Fruit fly (Drosophila melanogaster) whole organism, embryonic: ENCODE measurements around the gene mldr.

Experiments
- Ada2b ChIP-seq: fragments of 200-800 bp; sonication (Bioruptor generic); IDR thresholded peaks from 2 replicates; pipeline ENCODE4 v1.3.6; 2022; ENCODE audit warnings: missing biosample characterization, missing genetic modification characterization
- Atf-2 ChIP-seq: fragments of 200-800 bp; sonication (Bioruptor generic); optimal IDR thresholded peaks from 2 replicates; lab custom pipeline; 2016; ENCODE audit warnings: missing biosample characterization, missing genetic modification characterization
- C15 ChIP-seq: fragments of 200-800 bp; sonication (Bioruptor generic); IDR thresholded peaks from 3 replicates; pipeline ENCODE4 v1.3.6; 2022; ENCODE audit warnings: missing biosample characterization, missing genetic modification characterization
- CG10147 ChIP-seq: fragments of 200-800 bp; sonication (Bioruptor generic); optimal IDR thresholded peaks from 2 replicates; lab custom pipeline; 2019; ENCODE audit warnings: missing biosample characterization, mild to moderate bottlenecking, missing genetic modification characterization, moderate library complexity
- CG12299 ChIP-seq: fragments of 200-800 bp; sonication (Bioruptor generic); optimal IDR thresholded peaks from 2 replicates; lab custom pipeline; 2018; ENCODE audit warnings: missing biosample characterization, mild to moderate bottlenecking, missing genetic modification characterization
- CG1233 ChIP-seq: fragments of 200-800 bp; sonication (Bioruptor generic); optimal IDR thresholded peaks from 4 replicates; lab custom pipeline; 2018; ENCODE audit warnings: missing biosample characterization, mild to moderate bottlenecking, missing genetic modification characterization
- CG17186 ChIP-seq: fragments of 200-800 bp; sonication (Bioruptor generic); optimal IDR thresholded peaks from 3 replicates; lab custom pipeline; 2017; ENCODE audit warnings: missing biosample characterization, missing genetic modification reagents, missing genetic modification characterization
- CG18764 ChIP-seq: fragments of 200-800 bp; sonication (Bioruptor generic); optimal IDR thresholded peaks from 3 replicates; lab custom pipeline; 2016; ENCODE audit warnings: missing biosample characterization, missing genetic modification characterization
- CG2202 ChIP-seq: fragments of 200-800 bp; sonication (Bioruptor generic); optimal IDR thresholded peaks from 2 replicates; lab custom pipeline; 2018; ENCODE audit warnings: missing biosample characterization, mild to moderate bottlenecking, missing genetic modification characterization
- CG32772 ChIP-seq: fragments of 200-800 bp; sonication (Bioruptor generic); IDR thresholded peaks from 2 replicates; pipeline ENCODE4 v1.3.6; 2022; ENCODE audit warnings: missing biosample characterization, missing genetic modification characterization
- CG3407 ChIP-seq: fragments of 200-800 bp; sonication (Bioruptor generic); optimal IDR thresholded peaks from 2 replicates; lab custom pipeline; 2018; ENCODE audit warnings: missing biosample characterization, mild to moderate bottlenecking, missing genetic modification characterization
- CG34224 ChIP-seq: fragments of 200-800 bp; sonication (Bioruptor generic); IDR thresholded peaks from 3 replicates; pipeline ENCODE4 v1.3.6; 2022; ENCODE audit warnings: missing biosample characterization, missing genetic modification characterization; ENCODE audit not compliant: partially characterized antibody
- CG4617 ChIP-seq: fragments of 200-800 bp; sonication (Bioruptor generic); optimal IDR thresholded peaks from 3 replicates; lab custom pipeline; 2016; ENCODE audit warnings: missing biosample characterization, missing genetic modification characterization, borderline replicate concordance
- CG4707 ChIP-seq: fragments of 200-800 bp; sonication (Bioruptor generic); optimal IDR thresholded peaks from 2 replicates; lab custom pipeline; 2018; ENCODE audit warnings: missing biosample characterization, mild to moderate bottlenecking, missing genetic modification characterization, moderate library complexity
- CG6791 ChIP-seq: fragments of 200-800 bp; sonication (Bioruptor generic); IDR thresholded peaks from 3 replicates; pipeline ENCODE4 v1.3.6; 2022; ENCODE audit warnings: missing biosample characterization, missing genetic modification characterization; ENCODE audit not compliant: partially characterized antibody
- CG7745 ChIP-seq: fragments of 200-800 bp; sonication (Bioruptor generic); optimal IDR thresholded peaks from 2 replicates; lab custom pipeline; 2018; ENCODE audit warnings: missing biosample characterization, mild to moderate bottlenecking, missing genetic modification characterization, moderate library complexity
- CG9215 ChIP-seq: fragments of 200-800 bp; sonication (Bioruptor generic); IDR thresholded peaks from 2 replicates; pipeline ENCODE4 v1.3.6; 2022; ENCODE audit warnings: missing biosample characterization, missing genetic modification characterization
- CG9876 ChIP-seq: fragments of 200-800 bp; sonication (Bioruptor generic); optimal IDR thresholded peaks from 2 replicates; lab custom pipeline; 2016; ENCODE audit warnings: missing biosample characterization, missing genetic modification characterization
- Dad ChIP-seq: fragments of 200-800 bp; sonication (Bioruptor generic); optimal IDR thresholded peaks from 3 replicates; lab custom pipeline; 2016; ENCODE audit warnings: missing biosample characterization, missing genetic modification characterization
- Ets65A ChIP-seq: fragments of 200-800 bp; sonication (Bioruptor generic); peaks from one replicate; lab custom pipeline; 2016; ENCODE audit warnings: missing biosample characterization, missing genetic modification characterization
- Fer1 ChIP-seq: fragments of 200-800 bp; sonication (Bioruptor generic); optimal IDR thresholded peaks from 2 replicates; lab custom pipeline; 2017; ENCODE audit warnings: missing biosample characterization, mild to moderate bottlenecking, missing genetic modification characterization
- Gug ChIP-seq: fragments of 200-800 bp; sonication (Bioruptor generic); IDR thresholded peaks from 4 replicates; pipeline ENCODE4 v1.3.6; 2022; ENCODE audit warnings: missing biosample characterization, missing genetic modification characterization
- H15 ChIP-seq: fragments of 200-800 bp; sonication (Bioruptor generic); IDR thresholded peaks from 3 replicates; pipeline ENCODE4 v1.3.6; 2022; ENCODE audit warnings: missing biosample characterization, missing genetic modification characterization
- Hey ChIP-seq: fragments of 200-800 bp; sonication (Bioruptor generic); optimal IDR thresholded peaks from 3 replicates; lab custom pipeline; 2018; ENCODE audit warnings: missing biosample characterization, mild to moderate bottlenecking, missing genetic modification characterization
- Hr3 ChIP-seq: fragments of 200-800 bp; sonication (Bioruptor generic); optimal IDR thresholded peaks from 3 replicates; lab custom pipeline; 2016; ENCODE audit warnings: missing biosample characterization, missing genetic modification characterization
- MTF-1 ChIP-seq: fragments of 200-800 bp; sonication (Bioruptor generic); optimal IDR thresholded peaks from 2 replicates; lab custom pipeline; 2018; ENCODE audit warnings: missing biosample characterization, mild to moderate bottlenecking, missing genetic modification characterization, borderline replicate concordance
- NC2β ChIP-seq: fragments of 200-800 bp; sonication (Bioruptor generic); optimal IDR thresholded peaks from 2 replicates; lab custom pipeline; 2016; ENCODE audit warnings: missing biosample characterization, missing genetic modification characterization
- Neu2 ChIP-seq: fragments of 200-800 bp; sonication (Bioruptor generic); optimal IDR thresholded peaks from 3 replicates; lab custom pipeline; 2016; ENCODE audit warnings: missing biosample characterization, missing genetic modification characterization, borderline replicate concordance
- Pdp1 ChIP-seq, 2 experiments: fragments of 200-800 bp; sonication (Bioruptor generic); optimal IDR thresholded peaks; 3 replicates each; lab custom pipeline; 2016; ENCODE audit warnings: missing biosample characterization in 2 of 2, missing genetic modification characterization in 2 of 2, mild to moderate bottlenecking in 1 of 2, moderate library complexity in 1 of 2
- Sox100B ChIP-seq: fragments of 200-800 bp; sonication (Bioruptor generic); optimal IDR thresholded peaks from 3 replicates; lab custom pipeline; 2018; ENCODE audit warnings: missing biosample characterization, mild to moderate bottlenecking, missing genetic modification characterization
- Sry-δ ChIP-seq: fragments of 200-800 bp; sonication (Bioruptor generic); optimal IDR thresholded peaks from 2 replicates; lab custom pipeline; 2016; ENCODE audit warnings: missing biosample characterization, missing genetic modification characterization
- ac ChIP-seq: fragments of 200-800 bp; sonication (Bioruptor generic); optimal IDR thresholded peaks from 3 replicates; lab custom pipeline; 2017; ENCODE audit warnings: missing biosample characterization, mild to moderate bottlenecking, missing genetic modification characterization
- bcd ChIP-seq: fragments of 200-800 bp; sonication (Bioruptor generic); optimal IDR thresholded peaks from 2 replicates; lab custom pipeline; 2017; ENCODE audit warnings: missing biosample characterization, mild to moderate bottlenecking, missing genetic modification characterization
- caup ChIP-seq: fragments of 200-800 bp; sonication (Bioruptor generic); optimal IDR thresholded peaks from 3 replicates; lab custom pipeline; 2017; ENCODE audit warnings: missing biosample characterization, mild to moderate bottlenecking, missing genetic modification characterization, moderate library complexity; ENCODE audit not compliant: severe bottlenecking
- cg ChIP-seq: fragments of 200-800 bp; sonication (Bioruptor generic); optimal IDR thresholded peaks from 3 replicates; lab custom pipeline; 2019; ENCODE audit warnings: missing biosample characterization, mild to moderate bottlenecking, missing genetic modification characterization, moderate library complexity
- dmrt11E ChIP-seq: fragments of 200-800 bp; sonication (Bioruptor generic); optimal IDR thresholded peaks from 3 replicates; lab custom pipeline; 2018; ENCODE audit warnings: missing biosample characterization, mild to moderate bottlenecking, missing genetic modification characterization, moderate library complexity
- emc ChIP-seq: fragments of 200-800 bp; sonication (Bioruptor generic); optimal IDR thresholded peaks from 2 replicates; lab custom pipeline; 2016; ENCODE audit warnings: missing biosample characterization, missing genetic modification characterization
- ewg ChIP-seq: fragments of 200-800 bp; sonication (Bioruptor generic); optimal IDR thresholded peaks from 3 replicates; lab custom pipeline; 2017; ENCODE audit warnings: mild to moderate bottlenecking, missing biosample characterization, missing genetic modification reagents, missing genetic modification characterization
- gce ChIP-seq: fragments of 200-800 bp; sonication (Bioruptor generic); IDR thresholded peaks from 3 replicates; pipeline ENCODE4 v1.3.6; 2022; ENCODE audit warnings: missing biosample characterization, missing genetic modification characterization
- gcm2 ChIP-seq: fragments of 200-800 bp; sonication (Bioruptor generic); optimal IDR thresholded peaks from 2 replicates; lab custom pipeline; 2016; ENCODE audit warnings: missing biosample characterization, missing genetic modification characterization
- grn ChIP-seq: fragments of 200-800 bp; sonication (Bioruptor generic); optimal IDR thresholded peaks from 3 replicates; lab custom pipeline; 2017; ENCODE audit warnings: missing biosample characterization, missing genetic modification characterization
- hkb ChIP-seq, 2 experiments: fragments of 200-800 bp in 1 of 2; fragments of >200 bp in 1 of 2; sonication (Bioruptor generic) in 1 of 2; IDR thresholded peaks in 1 of 2; optimal IDR thresholded peaks in 1 of 2; 2 replicates each; pipeline versions ENCODE4 v1.3.6 to Lab custom; 2017 to 2022; ENCODE audit warnings: missing biosample characterization in 1 of 2, missing genetic modification characterization in 1 of 2
- jumu ChIP-seq: fragments of 200-800 bp; sonication (Bioruptor generic); optimal IDR thresholded peaks from 3 replicates; lab custom pipeline; 2016; ENCODE audit warnings: missing biosample characterization, missing genetic modification characterization
- nom ChIP-seq: fragments of 200-800 bp; sonication (Bioruptor generic); optimal IDR thresholded peaks from 2 replicates; lab custom pipeline; 2017; ENCODE audit warnings: missing biosample characterization, missing genetic modification characterization, mild to moderate bottlenecking, moderate library complexity, missing genetic modification reagents
- pros ChIP-seq: fragments of 200-800 bp; sonication (Bioruptor generic); optimal IDR thresholded peaks from 3 replicates; lab custom pipeline; 2019; ENCODE audit warnings: missing biosample characterization, mild to moderate bottlenecking, missing genetic modification characterization, moderate library complexity
- sisA ChIP-seq: fragments of 200-800 bp; sonication (Bioruptor generic); IDR thresholded peaks from 2 replicates; pipeline ENCODE4 v1.3.6; 2022; ENCODE audit warnings: missing biosample characterization, missing genetic modification characterization
- tap ChIP-seq: fragments of 200-800 bp; optimal IDR thresholded peaks from 3 replicates; lab custom pipeline; 2019; ENCODE audit warnings: missing biosample characterization, mild to moderate bottlenecking, missing genetic modification characterization, moderate library complexity
- tup ChIP-seq: fragments of 200-800 bp; sonication (Bioruptor generic); optimal IDR thresholded peaks from 2 replicates; lab custom pipeline; 2016; ENCODE audit warnings: missing biosample characterization, mild to moderate bottlenecking, missing genetic modification characterization, moderate library complexity
- unc-4 ChIP-seq: fragments of 200-800 bp; sonication (Bioruptor generic); IDR thresholded peaks from 2 replicates; pipeline ENCODE4 v1.3.6; 2022; ENCODE audit warnings: missing biosample characterization, missing genetic modification characterization; ENCODE audit not compliant: partially characterized antibody

The mldr gene

dm6 chrX:6265456-6265877 is 25.6 kb upstream of the mldr start (continued):
- TF ChIP-seq Hey (tag; lab: Kevin White, UChicago): peak; percentile 66
- TF ChIP-seq CG9876 (GFP tag; lab: Kevin White, UChicago): peak; percentile 90
- peak; percentile 92 to 96 for TF ChIP-seq Pdp1 (GFP tag; optimal IDR thresholded peaks at IDR 0.05; lab: Kevin White, UChicago)
- TF ChIP-seq Atf-2 (GFP tag; lab: Kevin White, UChicago): peak; percentile 96
- peak; percentile 85 for TF ChIP-seq MTF-1
- TF ChIP-seq Sry-δ (GFP tag; lab: Kevin White, UChicago): peak; percentile 64
- TF ChIP-seq CG12299: peak; percentile 88
- no peak for TF ChIP-seq cg (GFP tag; lab: Kevin White, UChicago)
- TF ChIP-seq emc: peak; percentile 83
- TF ChIP-seq jumu (GFP tag; lab: Kevin White, UChicago): peak; percentile 96
- peak; percentile 78 for TF ChIP-seq tup (GFP tag; lab: Kevin White, UChicago)
- TF ChIP-seq bcd (GFP tag; lab: Kevin White, UChicago): peak; percentile 96
- TF ChIP-seq hkb (optimal IDR thresholded peaks at IDR 0.05; lab: Kevin White, UChicago): no peak
- TF ChIP-seq hkb (GFP tag; IDR thresholded peaks at IDR 0.05; lab: Robert Waterston, UW): peak; percentile 97
- TF ChIP-seq CG9215: peak; percentile 88
- peak; percentile 91 for TF ChIP-seq CG18764 (GFP tag; lab: Kevin White, UChicago)
- peak; percentile 95 for TF ChIP-seq ewg (GFP tag; lab: Kevin White, UChicago)
- TF ChIP-seq Dad (GFP tag; lab: Kevin White, UChicago): peak; percentile 96
- TF ChIP-seq Ets65A (GFP tag; lab: Kevin White, UChicago): peak; percentile 99
- TF ChIP-seq ac (GFP tag; lab: Kevin White, UChicago): peak; percentile 88
- peak; percentile 94 for TF ChIP-seq Fer1 (GFP tag; lab: Kevin White, UChicago)
- peak; percentile 93 for TF ChIP-seq CG3407 (GFP tag; lab: Kevin White, UChicago)
- TF ChIP-seq CG6791: no peak
- peak; percentile 93 for TF ChIP-seq Ada2b (GFP tag; lab: Robert Waterston, UW)
- peak; percentile 95 for TF ChIP-seq CG32772
- TF ChIP-seq CG2202 (tag; lab: Kevin White, UChicago): peak; percentile 82
- TF ChIP-seq Hr3 (GFP tag; lab: Kevin White, UChicago): peak; percentile 96
- peak; percentile 92 for TF ChIP-seq caup
- peak; percentile 87 for TF ChIP-seq CG17186 (GFP tag; lab: Kevin White, UChicago)
- peak; percentile 91 for TF ChIP-seq H15 (GFP tag; lab: Robert Waterston, UW)
- peak; percentile 91 for TF ChIP-seq gcm2 (GFP tag; lab: Kevin White, UChicago)
- peak; percentile 93 for TF ChIP-seq tap
- no peak for TF ChIP-seq CG34224 (GFP tag; lab: Robert Waterston, UW)
- peak; percentile 87 for TF ChIP-seq CG4617 (GFP tag; lab: Kevin White, UChicago)
- TF ChIP-seq pros (GFP tag; lab: Kevin White, UChicago): no peak
- TF ChIP-seq CG4707 (GFP tag; lab: Kevin White, UChicago): peak; percentile 91
- peak; percentile 81 for TF ChIP-seq Neu2 (GFP tag; lab: Kevin White, UChicago)
- TF ChIP-seq Sox100B (GFP tag; lab: Kevin White, UChicago): peak; percentile 99
- peak; percentile 95 for TF ChIP-seq sisA (GFP tag; lab: Robert Waterston, UW)
- TF ChIP-seq grn (GFP tag; lab: Kevin White, UChicago): peak; percentile 43
- TF ChIP-seq CG1233 (GFP tag; lab: Kevin White, UChicago): peak; percentile 91
- TF ChIP-seq Gug (GFP tag; lab: Robert Waterston, UW): peak; percentile 92
- peak; percentile 96 for TF ChIP-seq NC2β (GFP tag; lab: Kevin White, UChicago)
- TF ChIP-seq C15 (GFP tag; lab: Robert Waterston, UW): peak; percentile 82
- TF ChIP-seq CG10147 (GFP tag; lab: Kevin White, UChicago): peak; percentile 92
- no peak for TF ChIP-seq unc-4 (GFP tag; lab: Robert Waterston, UW)
- peak; percentile 54 for TF ChIP-seq nom (GFP tag; lab: Kevin White, UChicago)
- TF ChIP-seq gce (GFP tag; lab: Robert Waterston, UW): peak; percentile 89
- peak; percentile 90 for TF ChIP-seq dmrt11E
- no peak for TF ChIP-seq CG7745 (tag; lab: Kevin White, UChicago)
